Worm (Caenorhabditis elegans): ENCODE data around the gene oac-7.

DNA sequence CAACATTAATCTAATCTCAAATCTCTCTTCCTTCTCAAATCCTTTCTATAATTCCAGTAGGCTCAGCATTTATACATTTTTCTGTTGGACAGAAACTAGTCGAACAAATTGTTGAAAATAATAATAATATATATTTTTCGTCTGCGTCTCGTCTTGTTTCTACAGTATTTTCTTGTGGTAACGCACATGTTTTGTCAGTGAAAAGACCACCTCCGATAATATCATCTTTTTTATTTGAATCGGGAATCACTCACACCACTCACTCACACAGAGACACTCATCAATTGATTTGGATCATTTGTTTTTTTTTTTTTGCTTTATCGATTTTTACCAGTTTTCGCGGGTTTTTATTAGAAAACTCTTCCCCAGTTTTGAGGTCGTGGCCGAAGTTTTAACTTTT is 45.1 kb downstream of the oac-7 start:
- TF ChIP-seq zag-1 (tag; optimal IDR thresholded peaks at IDR 0.05) (no peak), lsy-2 (tag; optimal IDR thresholded peaks at IDR 0.05) (no peak), snpc-4 (tag; optimal IDR thresholded peaks at IDR 0.05) (no peak), ztf-4 (tag; optimal IDR thresholded peaks at IDR 0.05) (no peak), nhr-77 (tag; optimal IDR thresholded peaks at IDR 0.05) (no peak), elt-1 (tag; optimal IDR thresholded peaks at IDR 0.05) (no peak), fos-1 (tag; optimal IDR thresholded peaks at IDR 0.05) (no peak)

Measured in whole organism, L2 larva.